Fruit fly (Drosophila melanogaster): Measurements from ENCODE around the gene abd-A.

The abd-A gene

dm6 chr3R:16800994-16801393, 28.9 kb downstream of the abd-A start (continued):
- no peak for TF ChIP-seq CG2202 (tag; optimal IDR thresholded peaks at IDR 0.05)
- TF ChIP-seq fd96Cb (tag; optimal IDR thresholded peaks at IDR 0.05) = peak; percentile 31
- no peak for TF ChIP-seq CG10274 (GFP tag; optimal IDR thresholded peaks at IDR 0.05)
- TF ChIP-seq bcd (GFP tag; optimal IDR thresholded peaks at IDR 0.05) = peak; percentile 2
- no peak for TF ChIP-seq CG3407 (GFP tag; optimal IDR thresholded peaks at IDR 0.05)
- TF ChIP-seq CG12744 (GFP tag; optimal IDR thresholded peaks at IDR 0.05) = no peak
- no peak for TF ChIP-seq CG8290 (GFP tag; optimal IDR thresholded peaks at IDR 0.05)
- TF ChIP-seq CG8290 (tag; optimal IDR thresholded peaks at IDR 0.05) = no peak
- TF ChIP-seq CG4360 (GFP tag; IDR thresholded peaks at IDR 0.05) = no peak
- no peak for TF ChIP-seq CG32532 (GFP tag; IDR thresholded peaks at IDR 0.05)
- TF ChIP-seq Dbx (GFP tag; IDR thresholded peaks at IDR 0.05) = no peak
- TF ChIP-seq wor (GFP tag; IDR thresholded peaks at IDR 0.05) = no peak
- TF ChIP-seq Kr (GFP tag; optimal IDR thresholded peaks at IDR 0.05) = no peak
- TF ChIP-seq D (optimal IDR thresholded peaks at IDR 0.05) = no peak
- peak; percentile 26 for TF ChIP-seq D (GFP tag; optimal IDR thresholded peaks at IDR 0.05)
- no peak for TF ChIP-seq CG7928 (GFP tag; optimal IDR thresholded peaks at IDR 0.05)
- TF ChIP-seq row (GFP tag; IDR thresholded peaks at IDR 0.05) = peak; percentile 32; the same call in 1 of the 3 replicates
- peak; percentile 49 for TF ChIP-seq CG8924 (tag; optimal IDR thresholded peaks at IDR 0.05)
- no peak for TF ChIP-seq lab (GFP tag; optimal IDR thresholded peaks at IDR 0.05)
- peak; percentile 33 for TF ChIP-seq gcm (GFP tag; optimal IDR thresholded peaks at IDR 0.05)
- TF ChIP-seq pita (GFP tag; optimal IDR thresholded peaks at IDR 0.05) = no peak
- no peak for TF ChIP-seq Ravus (GFP tag; IDR thresholded peaks at IDR 0.05)
- TF ChIP-seq HHEX (GFP tag; optimal IDR thresholded peaks at IDR 0.05) = no peak
- TF ChIP-seq CG17361 (GFP tag; IDR thresholded peaks at IDR 0.05) = peak; percentile 78; the same call in 2 of the 3 replicates
- no peak for TF ChIP-seq CG10543 (GFP tag; optimal IDR thresholded peaks at IDR 0.05)
- TF ChIP-seq unc-4 (GFP tag; IDR thresholded peaks at IDR 0.05; ENCODE audit: partially characterized antibody) = no peak
- TF ChIP-seq CG12391 (tag; optimal IDR thresholded peaks at IDR 0.05) = peak; percentile 32
- no peak for TF ChIP-seq dati (GFP tag; IDR thresholded peaks at IDR 0.05)
- no peak for TF ChIP-seq Hey (tag; optimal IDR thresholded peaks at IDR 0.05)
- no peak for TF ChIP-seq CG3065 (GFP tag; optimal IDR thresholded peaks at IDR 0.05)
- no peak for TF ChIP-seq CG16815 (GFP tag; optimal IDR thresholded peaks at IDR 0.05)
- no peak for TF ChIP-seq btn (GFP tag; optimal IDR thresholded peaks at IDR 0.05)
- TF ChIP-seq CG30403 (GFP tag; optimal IDR thresholded peaks at IDR 0.05) = peak; percentile 45
- TF ChIP-seq gfzf (GFP tag; optimal IDR thresholded peaks at IDR 0.05) = no peak
- TF ChIP-seq vnd (GFP tag; IDR thresholded peaks at IDR 0.05; ENCODE audit: partially characterized antibody) = no peak
- TF ChIP-seq CG1647 (GFP tag; optimal IDR thresholded peaks at IDR 0.05) = no peak
- no peak for TF ChIP-seq Meics (GFP tag; optimal IDR thresholded peaks at IDR 0.05)
- peak; percentile 38 for TF ChIP-seq gsb-n (tag; optimal IDR thresholded peaks at IDR 0.05)
- no peak for TF ChIP-seq bab2 (GFP tag; optimal IDR thresholded peaks at IDR 0.05)
- no peak for TF ChIP-seq Bteb2 (GFP tag; optimal IDR thresholded peaks at IDR 0.05)
- no peak for TF ChIP-seq Max (GFP tag; optimal IDR thresholded peaks at IDR 0.05)
- no peak for TF ChIP-seq CG12236 (GFP tag; optimal IDR thresholded peaks at IDR 0.05)
- no peak for TF ChIP-seq tgo (GFP tag; IDR thresholded peaks at IDR 0.05)
- TF ChIP-seq CG34376 (GFP tag; optimal IDR thresholded peaks at IDR 0.05) = no peak
- no peak for TF ChIP-seq tup (GFP tag; optimal IDR thresholded peaks at IDR 0.05)
- peak; percentile 59 for TF ChIP-seq CG7839 (tag; optimal IDR thresholded peaks at IDR 0.05)
- TF ChIP-seq CG3281 (GFP tag; optimal IDR thresholded peaks at IDR 0.05) = no peak
- TF ChIP-seq ranshi (GFP tag; IDR thresholded peaks at IDR 0.05) = no peak
- no peak for TF ChIP-seq so (GFP tag; IDR thresholded peaks at IDR 0.05)
- no peak for TF ChIP-seq maf-S (GFP tag; optimal IDR thresholded peaks at IDR 0.05)
- TF ChIP-seq CG4282 (GFP tag; optimal IDR thresholded peaks at IDR 0.05) = no peak
- no peak for TF ChIP-seq hbn (GFP tag; IDR thresholded peaks at IDR 0.05; ENCODE audit: partially characterized antibody)
